Fruit fly (Drosophila melanogaster): ENCODE data around the gene sov.

Gene sov

DNA sequence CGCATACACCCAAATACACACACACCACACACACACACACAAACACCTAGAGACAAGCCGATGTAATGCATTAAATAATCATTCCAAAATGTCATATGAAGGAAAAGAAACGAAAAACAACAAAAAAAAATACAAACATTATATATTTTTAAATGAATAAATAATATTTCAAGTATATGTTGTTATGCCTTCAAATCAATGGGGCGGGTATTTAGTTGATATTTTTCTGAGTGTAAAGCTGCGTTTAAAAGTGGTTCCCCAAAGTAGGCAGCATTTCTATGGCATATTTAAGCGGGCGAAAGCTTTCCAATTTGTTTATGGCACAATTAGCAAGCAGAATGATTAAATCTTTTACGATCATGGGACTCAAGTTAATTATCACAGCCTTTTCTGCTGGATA lies 36.9 kb upstream of the sov start (continued):
- TF ChIP-seq Oli (tag; optimal IDR thresholded peaks at IDR 0.05) = no peak
- peak; percentile 55 for TF ChIP-seq gem (tag; optimal IDR thresholded peaks at IDR 0.05)
- TF ChIP-seq CG11085 (GFP tag; IDR thresholded peaks at IDR 0.05) = no peak
- no peak for TF ChIP-seq ab (GFP tag; optimal IDR thresholded peaks at IDR 0.05)
- no peak for TF ChIP-seq fu2 (GFP tag; optimal IDR thresholded peaks at IDR 0.05)
- TF ChIP-seq Dad (GFP tag; optimal IDR thresholded peaks at IDR 0.05) = no peak
- no peak for TF ChIP-seq Eip74EF (GFP tag; optimal IDR thresholded peaks at IDR 0.05)
- 0 out of 2 replicates have a peak, but pooled peaks have one; percentile 27 for TF ChIP-seq Ptx1 (GFP tag; IDR thresholded peaks at IDR 0.05)
- no peak for TF ChIP-seq trem (tag; optimal IDR thresholded peaks at IDR 0.05)
- no peak for TF ChIP-seq chif (GFP tag; optimal IDR thresholded peaks at IDR 0.05)
- no peak for TF ChIP-seq hb (GFP tag; IDR thresholded peaks at IDR 0.05; ENCODE audit: partially characterized antibody)
- TF ChIP-seq CG9932 (GFP tag; IDR thresholded peaks at IDR 0.05) = peak; percentile 41; the same call in 1 of the 2 replicates
- no peak for TF ChIP-seq CG4707 (GFP tag; optimal IDR thresholded peaks at IDR 0.05)
- TF ChIP-seq CG5180 (GFP tag; optimal IDR thresholded peaks at IDR 0.05) = no peak
- TF ChIP-seq pita (GFP tag; optimal IDR thresholded peaks at IDR 0.05) = no peak
- TF ChIP-seq CG34422 (GFP tag; IDR thresholded peaks at IDR 0.05) = 0 out of 3 replicates have a peak, but pooled peaks have one; percentile 17
- no peak for TF ChIP-seq oc (tag; optimal IDR thresholded peaks at IDR 0.05)
- TF ChIP-seq jing (GFP tag; optimal IDR thresholded peaks at IDR 0.05) = no peak
- no peak for TF ChIP-seq CG9437 (GFP tag; optimal IDR thresholded peaks at IDR 0.05)
- peak; percentile 11 for TF ChIP-seq Ssrp (tag; optimal IDR thresholded peaks at IDR 0.05)
- no peak for TF ChIP-seq gce (GFP tag; IDR thresholded peaks at IDR 0.05)
- no peak for TF ChIP-seq Sin3A (optimal IDR thresholded peaks at IDR 0.05)
- no peak for TF ChIP-seq amos (GFP tag; IDR thresholded peaks at IDR 0.05; ENCODE audit: partially characterized antibody)
- TF ChIP-seq ATbp (GFP tag; optimal IDR thresholded peaks at IDR 0.05) = peak; percentile 3
- no peak for TF ChIP-seq eve (GFP tag; optimal IDR thresholded peaks at IDR 0.05)
- no peak for TF ChIP-seq Tbp (GFP tag; optimal IDR thresholded peaks at IDR 0.05)
- no peak for TF ChIP-seq CG4360 (GFP tag; IDR thresholded peaks at IDR 0.05)
- no peak for TF ChIP-seq schlank (tag; optimal IDR thresholded peaks at IDR 0.05)
- TF ChIP-seq CG10321 (GFP tag; IDR thresholded peaks at IDR 0.05) = no peak
- peak; percentile 4 for TF ChIP-seq CG15514 (GFP tag; optimal IDR thresholded peaks at IDR 0.05)
- no peak for TF ChIP-seq pho (GFP tag; optimal IDR thresholded peaks at IDR 0.05)
- no peak for TF ChIP-seq CG2875 (GFP tag; optimal IDR thresholded peaks at IDR 0.05)
- TF ChIP-seq dmrt99B (tag; optimal IDR thresholded peaks at IDR 0.05) = peak; percentile 32
- no peak for TF ChIP-seq CG11696 (GFP tag; IDR thresholded peaks at IDR 0.05)
- peak; percentile 7 for TF ChIP-seq Hmr (GFP tag; optimal IDR thresholded peaks at IDR 0.05)
- no peak for TF ChIP-seq crc (GFP tag; optimal IDR thresholded peaks at IDR 0.05)
- TF ChIP-seq CG6854 (GFP tag; optimal IDR thresholded peaks at IDR 0.05) = no peak
- TF ChIP-seq al (GFP tag; IDR thresholded peaks at IDR 0.05) = 0 out of 2 replicates have a peak, but pooled peaks have one; percentile 21
- no peak for TF ChIP-seq ap (GFP tag; IDR thresholded peaks at IDR 0.05)
- TF ChIP-seq grn (GFP tag; optimal IDR thresholded peaks at IDR 0.05) = no peak
- peak; percentile 6 for TF ChIP-seq CG2712 (tag; optimal IDR thresholded peaks at IDR 0.05)
- TF ChIP-seq CG8281 (tag; optimal IDR thresholded peaks at IDR 0.05) = no peak
- no peak for TF ChIP-seq ham (GFP tag; IDR thresholded peaks at IDR 0.05)
- peak; percentile 53 for TF ChIP-seq Drgx (GFP tag; IDR thresholded peaks at IDR 0.05)
- TF ChIP-seq lbe (GFP tag; optimal IDR thresholded peaks at IDR 0.05) = no peak
- no peak for TF ChIP-seq mam (GFP tag; optimal IDR thresholded peaks at IDR 0.05)
- TF ChIP-seq H2.0 (GFP tag; IDR thresholded peaks at IDR 0.05) = 0 out of 2 replicates have a peak, but pooled peaks have one; percentile 8
- TF ChIP-seq lmd (GFP tag; IDR thresholded peaks at IDR 0.05) = 0 out of 2 replicates have a peak, but pooled peaks have one; percentile 12
- no peak for TF ChIP-seq CG8290 (GFP tag; optimal IDR thresholded peaks at IDR 0.05)
- peak in 1 of 2 experiments; percentile 15 for TF ChIP-seq CG8290 (tag; optimal IDR thresholded peaks at IDR 0.05)
- no peak for TF ChIP-seq Taf1 (GFP tag; IDR thresholded peaks at IDR 0.05)
- peak; percentile 48 for TF ChIP-seq lab (GFP tag; optimal IDR thresholded peaks at IDR 0.05)
